Worm (Caenorhabditis elegans): ENCODE results near the gene syx-3.

ce11 chrX:5386558-5386957, 37.7 kb downstream of the syx-3 start, which contains the start of gene kcnl-3:
- TF ChIP-seq ccch-3 (GFP tag; optimal IDR thresholded peaks at IDR 0.05) (no peak), egl-18 (GFP tag; IDR thresholded peaks at IDR 0.05) (no peak), Y56A3A.18 (GFP tag; IDR thresholded peaks at IDR 0.05) (no peak), him-1 (tag; optimal IDR thresholded peaks at IDR 0.05) (no peak), zfh-2 (GFP tag; conservative IDR thresholded peaks at IDR 0.05) (no peak), bed-2 (GFP tag; IDR thresholded peaks at IDR 0.05) (no peak)
